Worm (Caenorhabditis elegans): ENCODE results near the gene F59G1.4.

The F59G1.4 gene

DNA sequence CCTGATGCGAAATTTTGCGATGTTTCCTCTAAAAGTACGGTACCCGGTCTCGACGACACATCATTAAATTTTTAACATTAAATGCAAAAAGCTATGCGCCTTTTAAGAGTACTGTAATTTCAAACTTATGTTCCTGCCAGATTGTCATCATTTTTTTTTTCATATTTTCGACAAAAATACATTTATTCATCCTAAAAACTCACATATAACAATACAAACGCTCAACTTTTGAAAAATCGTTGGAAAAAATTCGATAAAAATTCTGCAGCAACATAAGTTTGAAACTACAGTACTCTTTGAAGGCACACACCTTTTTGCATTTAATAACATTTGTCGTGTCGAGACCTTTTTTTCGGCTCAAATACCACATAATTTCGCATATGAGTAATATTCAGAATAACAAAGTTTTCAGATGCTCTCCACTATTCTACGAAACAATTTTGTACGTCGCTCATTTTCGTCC is 21.1 kb downstream of the F59G1.4 start, which contains the start of gene frh-1:
frh-1 (plus strand) TSS at position 413 of the 463 bp plus-strand sequence.
- no peak for TF ChIP-seq ets-7 (tag; optimal IDR thresholded peaks at IDR 0.05)
- no peak for TF ChIP-seq ceh-13 (GFP tag; optimal IDR thresholded peaks at IDR 0.05)
- no peak for TF ChIP-seq tra-4 (tag; optimal IDR thresholded peaks at IDR 0.05)
- TF ChIP-seq hnd-1 (tag; optimal IDR thresholded peaks at IDR 0.05): no peak
- no peak for TF ChIP-seq F13C5.2 (tag; optimal IDR thresholded peaks at IDR 0.05)
- no peak for TF ChIP-seq aly-1 (tag; optimal IDR thresholded peaks at IDR 0.05)
- TF ChIP-seq tbx-11 (GFP tag; IDR thresholded peaks at IDR 0.05): no peak
- no peak for TF ChIP-seq ama-1 (optimal IDR thresholded peaks at IDR 0.05)
- TF ChIP-seq sea-1 (GFP tag; conservative IDR thresholded peaks at IDR 0.05): no peak
- TF ChIP-seq hmg-4 (GFP tag; optimal IDR thresholded peaks at IDR 0.05): no peak
- TF ChIP-seq flt-1 (GFP tag; IDR thresholded peaks at IDR 0.05): no peak
- TF ChIP-seq ceh-36 (tag; optimal IDR thresholded peaks at IDR 0.05): no peak
- TF ChIP-seq scrt-1 (GFP tag; IDR thresholded peaks at IDR 0.05): no peak
- TF ChIP-seq B0310.2 (tag; optimal IDR thresholded peaks at IDR 0.05): no peak

DNA sequence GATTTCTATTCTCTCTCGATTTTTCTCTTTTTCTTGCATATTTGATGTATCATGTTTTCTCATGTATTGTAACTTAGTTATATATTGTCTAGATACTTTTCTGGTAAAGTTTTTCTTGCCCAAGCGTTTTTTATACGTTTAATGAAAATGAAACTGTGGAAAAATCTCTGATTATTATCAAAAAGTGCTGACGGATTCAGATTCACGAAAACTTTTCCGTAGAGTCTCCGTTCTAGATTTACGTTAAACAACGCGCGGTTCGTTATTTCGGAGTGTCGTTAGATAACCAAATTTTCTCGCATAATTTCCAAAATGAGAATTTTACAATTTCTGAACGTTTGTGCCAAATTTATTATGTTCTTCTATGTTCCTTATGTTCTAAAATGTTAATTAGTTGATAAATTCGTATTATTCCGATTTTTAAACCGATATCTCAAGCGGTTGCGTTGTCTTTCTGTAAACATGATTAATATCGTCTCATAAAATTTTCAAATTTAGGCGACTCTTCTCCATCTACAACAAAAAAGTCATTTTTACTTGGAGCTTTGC is 22.3 kb downstream of the F59G1.4 start, which contains the start of gene ptp-2:
ptp-2 (plus strand) TSS at position 499 of the 549 bp plus-strand sequence.
- TF ChIP-seq ama-1 (optimal IDR thresholded peaks at IDR 0.05): no peak
- TF ChIP-seq tbx-11 (GFP tag; IDR thresholded peaks at IDR 0.05): no peak
- TF ChIP-seq B0310.2 (tag; optimal IDR thresholded peaks at IDR 0.05): no peak

DNA sequence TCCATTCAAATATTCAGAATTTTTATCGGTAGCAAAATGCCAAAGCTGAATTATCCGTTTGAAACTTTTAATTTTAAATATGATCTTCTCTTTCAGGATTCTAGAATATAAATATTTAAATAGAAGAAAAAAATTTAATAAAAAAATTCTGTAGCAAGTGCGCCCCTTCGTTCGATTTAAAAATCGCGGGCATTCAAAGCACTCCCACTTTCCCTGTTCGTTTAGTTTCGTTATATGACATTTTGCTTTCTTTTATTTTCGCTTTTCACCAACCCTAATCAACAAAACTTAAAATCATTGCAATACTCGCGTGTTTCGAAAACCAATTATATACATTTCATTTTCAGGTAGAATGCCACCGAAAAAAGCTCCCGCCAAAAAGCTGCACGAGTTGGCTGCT is 25.6 kb downstream of the F59G1.4 start, which contains the start of gene vrk-1:
vrk-1 (plus strand) TSS at position 348 of the 400 bp plus-strand sequence.
- TF ChIP-seq F13C5.2 (tag; optimal IDR thresholded peaks at IDR 0.05) (no peak), B0310.2 (tag; optimal IDR thresholded peaks at IDR 0.05) (no peak), aly-1 (tag; optimal IDR thresholded peaks at IDR 0.05) (no peak)

DNA sequence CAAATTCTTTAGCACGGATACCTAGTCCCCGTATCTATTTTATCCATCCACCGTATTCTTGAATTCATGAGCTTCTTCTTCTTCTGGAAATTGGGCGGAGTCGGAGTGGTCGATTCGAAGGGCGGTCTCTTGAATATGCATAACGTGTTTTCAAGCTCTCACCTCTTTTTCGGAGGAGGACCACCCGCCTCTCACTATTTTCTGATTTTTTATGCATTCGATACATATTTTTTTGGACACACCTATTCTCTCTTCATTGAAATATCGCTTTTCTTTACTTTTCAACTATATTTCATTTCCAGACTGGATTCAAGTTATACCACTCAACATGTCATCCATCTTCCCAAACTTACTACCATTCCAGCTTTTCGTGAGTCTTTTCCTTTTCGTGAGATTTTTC is 32.5 kb downstream of the F59G1.4 start, which contains the start of gene egl-44:
egl-44 (plus strand) TSS at position 301 of the 400 bp plus-strand sequence.
- no peak for TF ChIP-seq hmbx-1 (tag; optimal IDR thresholded peaks at IDR 0.05)
- no peak for TF ChIP-seq ceh-36 (tag; optimal IDR thresholded peaks at IDR 0.05)
- no peak for TF ChIP-seq ets-7 (tag; optimal IDR thresholded peaks at IDR 0.05)
- no peak for TF ChIP-seq ama-1 (optimal IDR thresholded peaks at IDR 0.05)
- no peak for TF ChIP-seq tra-4 (tag; optimal IDR thresholded peaks at IDR 0.05)
- no peak for TF ChIP-seq pes-1 (GFP tag; IDR thresholded peaks at IDR 0.05)
- TF ChIP-seq F13C5.2 (tag; optimal IDR thresholded peaks at IDR 0.05): no peak
- TF ChIP-seq hnd-1 (tag; optimal IDR thresholded peaks at IDR 0.05): no peak
- no peak for TF ChIP-seq tbx-11 (GFP tag; IDR thresholded peaks at IDR 0.05)
- no peak for TF ChIP-seq aly-1 (tag; optimal IDR thresholded peaks at IDR 0.05)
- TF ChIP-seq ceh-13 (GFP tag; optimal IDR thresholded peaks at IDR 0.05): no peak
- no peak for TF ChIP-seq scrt-1 (GFP tag; IDR thresholded peaks at IDR 0.05)
- TF ChIP-seq hmg-4 (GFP tag; optimal IDR thresholded peaks at IDR 0.05): no peak
- TF ChIP-seq tbx-37 (GFP tag; conservative IDR thresholded peaks at IDR 0.05): no peak
- TF ChIP-seq flt-1 (GFP tag; IDR thresholded peaks at IDR 0.05): no peak
- TF ChIP-seq sea-1 (GFP tag; conservative IDR thresholded peaks at IDR 0.05): no peak
- TF ChIP-seq B0310.2 (tag; optimal IDR thresholded peaks at IDR 0.05): no peak

DNA sequence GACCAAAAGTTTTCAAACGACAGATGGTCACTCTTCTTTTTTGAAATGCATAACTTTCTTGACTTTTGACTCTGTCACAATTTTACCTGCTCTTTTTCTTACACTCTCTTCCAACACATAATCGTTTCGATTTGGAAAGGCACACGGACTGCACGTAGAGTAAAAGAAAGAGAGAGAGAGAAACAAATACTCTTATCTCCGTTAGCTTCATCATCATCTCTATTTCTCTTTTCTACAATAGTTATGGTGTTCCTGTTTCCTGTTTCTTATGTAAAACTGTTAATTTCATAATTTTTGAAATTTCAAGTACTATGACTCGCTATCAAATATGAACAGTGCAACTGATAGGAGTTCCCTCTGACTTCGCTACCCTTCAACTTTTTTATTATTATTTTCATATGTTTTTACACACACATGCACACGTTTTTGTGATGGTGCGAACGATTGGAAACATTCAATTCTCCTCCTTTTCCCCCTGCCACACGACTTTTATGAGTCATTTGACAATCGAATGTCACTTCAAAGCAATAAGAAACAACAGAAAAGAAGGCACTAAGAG is 34.2 kb downstream of the F59G1.4 start:
- no peak for TF ChIP-seq tbx-37 (GFP tag; conservative IDR thresholded peaks at IDR 0.05)
- TF ChIP-seq sea-1 (GFP tag; conservative IDR thresholded peaks at IDR 0.05): no peak
- TF ChIP-seq hnd-1 (tag; optimal IDR thresholded peaks at IDR 0.05): no peak
- no peak for TF ChIP-seq ama-1 (optimal IDR thresholded peaks at IDR 0.05)
- no peak for TF ChIP-seq hmg-4 (GFP tag; optimal IDR thresholded peaks at IDR 0.05)
- no peak for TF ChIP-seq aly-1 (tag; optimal IDR thresholded peaks at IDR 0.05)
- TF ChIP-seq hmbx-1 (tag; optimal IDR thresholded peaks at IDR 0.05): no peak
- no peak for TF ChIP-seq scrt-1 (GFP tag; IDR thresholded peaks at IDR 0.05)
- no peak for TF ChIP-seq ceh-36 (tag; optimal IDR thresholded peaks at IDR 0.05)

DNA sequence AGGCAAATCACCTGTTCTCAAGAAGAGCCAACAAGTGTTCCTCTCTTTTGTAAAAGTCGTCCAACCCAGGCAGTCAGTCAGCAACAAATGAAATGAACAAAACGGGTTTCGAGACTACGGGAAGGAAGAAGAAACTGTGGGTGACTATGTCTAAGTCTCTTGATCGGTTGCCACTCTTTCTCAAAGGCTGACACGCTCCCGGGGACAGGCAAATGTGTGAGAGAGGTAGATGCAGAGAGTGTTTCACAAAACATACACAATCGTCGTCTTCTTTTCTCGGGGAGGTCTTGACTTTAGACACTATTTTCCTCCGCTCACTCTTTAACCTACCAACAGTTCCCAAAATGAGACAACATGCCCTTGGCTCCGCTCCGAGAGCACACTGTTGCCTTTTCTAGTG is 35.1 kb downstream of the F59G1.4 start:
- TF ChIP-seq sea-1 (GFP tag; conservative IDR thresholded peaks at IDR 0.05) (no peak), F13C5.2 (tag; optimal IDR thresholded peaks at IDR 0.05) (no peak), hmbx-1 (tag; optimal IDR thresholded peaks at IDR 0.05) (no peak), hmg-4 (GFP tag; optimal IDR thresholded peaks at IDR 0.05) (no peak), scrt-1 (GFP tag; IDR thresholded peaks at IDR 0.05) (no peak), ceh-13 (GFP tag; optimal IDR thresholded peaks at IDR 0.05) (no peak), pes-1 (GFP tag; IDR thresholded peaks at IDR 0.05) (no peak), tra-4 (tag; optimal IDR thresholded peaks at IDR 0.05) (no peak)

DNA sequence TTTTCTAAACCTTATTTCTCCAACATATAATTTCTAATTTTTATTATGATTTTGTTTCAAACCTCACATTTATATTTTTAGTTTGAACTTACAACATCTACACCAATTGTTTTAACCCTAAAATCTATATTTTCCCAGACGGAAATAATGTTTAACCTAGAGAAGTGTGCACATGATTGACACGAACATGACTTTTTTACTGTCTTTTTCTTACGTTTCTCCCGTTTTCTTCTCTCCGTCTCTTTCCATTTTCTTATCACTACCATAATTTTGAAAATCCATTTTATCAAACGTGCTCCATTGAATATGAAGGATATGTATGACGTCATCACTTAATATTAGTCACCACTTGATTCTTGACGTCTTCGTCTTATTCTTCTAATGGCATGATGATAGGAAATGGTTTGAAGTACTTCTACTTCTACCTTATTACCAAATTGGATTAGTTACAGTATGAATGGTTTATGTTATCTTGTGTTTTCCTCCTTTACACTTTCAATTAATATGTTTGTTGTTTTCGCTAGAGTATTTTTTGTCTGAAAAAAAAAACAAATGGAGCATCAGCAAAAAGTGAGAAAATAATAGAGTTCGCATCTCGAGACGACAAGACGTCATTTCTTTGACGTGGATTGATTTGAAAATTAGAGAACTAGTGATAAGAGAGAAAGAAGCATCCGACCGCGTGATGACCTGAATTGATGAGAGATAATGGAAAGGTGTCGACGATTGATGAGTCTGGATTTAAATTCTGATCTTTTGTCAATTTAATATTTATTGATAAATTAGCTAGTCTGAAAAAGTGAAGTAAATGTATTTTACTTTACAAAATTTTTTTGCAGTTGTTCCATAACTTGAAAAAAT is 36.2 kb downstream of the F59G1.4 start:
- TF ChIP-seq scrt-1 (GFP tag; IDR thresholded peaks at IDR 0.05): no peak
- no peak for TF ChIP-seq ama-1 (optimal IDR thresholded peaks at IDR 0.05)
- no peak for TF ChIP-seq sea-1 (GFP tag; conservative IDR thresholded peaks at IDR 0.05)
- no peak for TF ChIP-seq ets-7 (tag; optimal IDR thresholded peaks at IDR 0.05)
- TF ChIP-seq tbx-37 (GFP tag; conservative IDR thresholded peaks at IDR 0.05): no peak
- TF ChIP-seq tra-4 (tag; optimal IDR thresholded peaks at IDR 0.05): no peak
- TF ChIP-seq B0310.2 (tag; optimal IDR thresholded peaks at IDR 0.05): no peak
- TF ChIP-seq ceh-36 (tag; optimal IDR thresholded peaks at IDR 0.05): no peak
- no peak for TF ChIP-seq pes-1 (GFP tag; IDR thresholded peaks at IDR 0.05)
- no peak for TF ChIP-seq F13C5.2 (tag; optimal IDR thresholded peaks at IDR 0.05)
- TF ChIP-seq flt-1 (GFP tag; IDR thresholded peaks at IDR 0.05): no peak
- no peak for TF ChIP-seq hmg-4 (GFP tag; optimal IDR thresholded peaks at IDR 0.05)
- no peak for TF ChIP-seq ceh-13 (GFP tag; optimal IDR thresholded peaks at IDR 0.05)
- TF ChIP-seq hmbx-1 (tag; optimal IDR thresholded peaks at IDR 0.05): no peak
- no peak for TF ChIP-seq aly-1 (tag; optimal IDR thresholded peaks at IDR 0.05)
- no peak for TF ChIP-seq tbx-11 (GFP tag; IDR thresholded peaks at IDR 0.05)
